Worm (Caenorhabditis elegans): Measurements from ENCODE around the gene BE10.4.

Gene BE10.4

DNA sequence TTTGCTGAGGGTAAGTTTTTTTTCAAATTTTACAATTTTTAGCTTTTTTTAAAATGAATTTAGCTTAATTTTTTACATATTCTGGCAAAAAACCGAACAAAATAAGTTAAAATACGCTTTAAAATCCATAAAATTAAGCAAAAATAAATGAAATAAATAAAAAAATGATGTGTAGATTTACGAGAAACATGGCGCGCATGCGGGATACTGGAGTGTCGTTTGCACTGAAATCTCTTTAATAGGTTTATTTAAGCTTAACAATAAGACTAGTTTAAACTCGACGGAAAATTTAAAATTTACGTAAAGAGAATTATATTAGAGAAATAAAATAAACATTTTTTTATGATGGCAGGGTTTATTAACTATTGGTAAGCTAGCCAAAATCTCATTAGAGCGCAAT lies 8.0 kb downstream of the BE10.4 start:
- TF ChIP-seq unc-62 (GFP tag; optimal IDR thresholded peaks at IDR 0.05) = no peak

DNA sequence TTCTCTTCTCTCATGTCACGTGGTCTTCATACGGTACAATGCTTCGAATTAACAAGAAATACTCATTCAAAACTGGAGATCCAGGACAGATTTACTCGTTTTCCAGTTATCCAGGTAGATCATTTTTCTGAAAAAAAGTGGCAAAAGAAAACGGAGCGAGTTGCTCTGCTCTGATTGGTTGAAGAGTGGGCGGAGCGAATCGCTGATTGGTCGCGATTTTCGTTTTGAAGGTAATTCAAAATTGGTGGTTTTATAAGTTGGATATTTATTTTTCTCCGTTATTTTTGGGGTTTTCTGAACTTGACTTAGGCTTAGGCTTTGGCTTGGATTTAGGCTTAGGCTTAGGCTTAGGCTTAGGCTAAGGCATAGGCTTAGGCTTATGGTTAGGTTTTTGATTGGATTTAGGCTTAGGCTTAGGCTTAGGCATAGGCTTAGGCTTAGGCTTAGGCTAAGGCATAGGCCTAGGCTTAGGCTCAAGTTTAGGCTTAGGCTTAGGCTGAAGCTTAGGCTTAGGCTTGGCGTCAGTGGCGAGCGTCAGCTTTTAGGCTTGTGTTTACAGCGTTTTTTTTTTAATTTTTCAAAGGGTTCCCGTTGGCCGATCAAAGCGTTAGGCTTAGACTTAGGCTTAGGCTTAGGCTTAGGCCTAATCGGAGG lies 9.4 kb downstream of the BE10.4 start:
- no peak for TF ChIP-seq unc-62 (GFP tag; optimal IDR thresholded peaks at IDR 0.05)

DNA sequence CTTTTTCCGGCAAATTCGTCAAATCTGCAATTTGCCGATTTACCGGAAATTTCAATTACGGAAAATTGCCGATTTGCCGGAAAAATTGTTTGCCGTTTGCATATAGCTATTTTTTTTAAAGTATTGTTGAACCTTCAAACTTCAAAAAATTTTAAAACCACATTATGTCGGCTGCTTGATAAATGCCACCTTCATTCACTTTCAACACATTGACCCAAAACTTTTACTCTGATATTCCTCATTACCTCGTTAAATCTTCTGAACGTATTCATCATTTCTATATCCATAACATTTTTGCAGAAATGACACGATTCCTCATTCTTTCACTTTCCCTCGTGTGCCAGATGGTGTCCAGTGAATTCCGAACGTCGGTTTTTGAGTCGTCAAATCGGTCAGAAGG lies 15.8 kb downstream of the BE10.4 start, which contains the start of gene Y37D8A.3:
Gene Y37D8A.3 (plus strand): TSS at position 301 of the 400 bp plus-strand sequence.
- TF ChIP-seq unc-62 (GFP tag; optimal IDR thresholded peaks at IDR 0.05) = no peak

DNA sequence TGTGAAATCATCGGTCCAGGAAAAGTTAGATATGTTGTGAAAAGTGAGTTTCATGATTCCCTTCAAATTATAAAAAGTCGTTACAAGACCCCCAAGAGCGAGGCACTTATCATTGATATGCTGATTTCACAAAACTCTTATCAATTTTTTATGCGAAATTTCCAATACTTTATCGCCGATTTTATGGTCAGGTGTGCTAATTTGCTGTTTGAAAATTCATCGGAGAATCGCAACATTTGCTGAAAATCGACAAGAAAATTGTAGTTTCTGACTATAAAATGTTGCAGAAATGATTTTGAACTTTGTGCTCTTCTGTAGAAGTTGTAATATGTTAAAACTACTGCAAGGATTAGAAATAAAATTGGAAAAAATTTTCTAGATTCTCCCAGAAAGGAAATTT lies 18.4 kb downstream of the BE10.4 start:
- no peak for TF ChIP-seq unc-62 (GFP tag; optimal IDR thresholded peaks at IDR 0.05)

DNA sequence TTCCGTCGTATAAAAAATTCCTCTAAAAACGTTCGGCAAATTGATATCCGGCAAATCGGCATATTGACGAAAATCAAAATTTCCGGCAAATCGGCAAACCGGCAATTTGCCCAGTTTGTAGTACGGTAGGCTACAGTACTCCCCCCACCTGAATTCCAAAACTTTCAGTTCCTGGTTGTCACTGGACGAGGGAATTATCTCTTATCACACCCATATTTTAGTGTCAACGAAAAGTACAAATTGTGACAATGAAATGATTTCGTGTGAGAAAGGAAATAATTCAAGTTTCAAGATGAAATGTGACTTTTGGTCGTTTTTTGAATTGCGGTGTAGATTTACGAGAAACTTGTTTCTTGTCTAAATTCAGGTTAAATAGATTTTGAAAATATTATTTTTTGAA lies 19.8 kb downstream of the BE10.4 start:
- TF ChIP-seq unc-62 (GFP tag; optimal IDR thresholded peaks at IDR 0.05) = no peak

DNA sequence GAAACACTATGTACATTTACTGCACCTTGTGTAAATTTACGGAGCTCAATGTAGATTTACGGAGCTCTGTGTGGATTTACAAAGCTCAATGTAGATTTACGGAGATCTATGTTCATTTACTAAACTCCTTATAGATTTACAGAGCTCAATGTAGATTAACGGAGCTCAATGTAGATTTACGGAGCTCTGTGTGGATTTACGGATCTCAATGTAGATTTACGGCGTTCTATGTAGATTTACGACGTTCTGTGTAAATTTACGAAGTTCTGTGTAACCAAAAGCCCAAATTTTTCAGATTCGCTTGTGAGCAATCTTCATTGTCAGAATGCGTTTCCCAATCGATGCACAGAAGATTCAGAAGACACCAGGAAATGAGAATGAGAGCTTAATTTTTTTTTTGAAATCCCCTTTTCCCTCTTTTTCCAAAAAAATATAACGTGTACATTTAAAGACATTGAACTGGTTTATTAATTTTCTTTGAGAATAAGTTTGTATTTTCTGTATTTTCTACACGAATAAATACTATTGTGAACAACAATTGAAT lies 23.5 kb downstream of the BE10.4 start:
- TF ChIP-seq unc-62 (GFP tag; optimal IDR thresholded peaks at IDR 0.05) = no peak

DNA sequence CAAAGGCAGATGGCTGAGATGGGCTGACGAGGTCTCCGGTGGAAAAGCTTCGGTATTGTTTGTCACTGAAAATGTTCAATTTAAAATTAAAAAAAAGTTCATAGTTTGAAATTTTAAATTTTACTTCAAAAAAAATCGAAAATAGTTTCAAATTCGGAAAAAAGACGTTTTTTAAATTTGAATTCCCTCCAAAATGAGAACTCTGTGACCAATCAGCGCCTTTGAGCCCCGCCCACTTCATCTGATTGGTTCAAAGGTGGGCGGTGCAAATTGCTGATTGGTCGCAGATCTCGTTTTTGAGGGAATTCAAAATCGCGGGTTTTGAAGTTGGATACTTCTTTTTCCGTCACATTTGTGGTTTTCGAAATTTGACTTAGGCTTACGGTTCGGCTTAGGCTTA lies 25.0 kb downstream of the BE10.4 start:
- no peak for TF ChIP-seq unc-62 (GFP tag; optimal IDR thresholded peaks at IDR 0.05)

DNA sequence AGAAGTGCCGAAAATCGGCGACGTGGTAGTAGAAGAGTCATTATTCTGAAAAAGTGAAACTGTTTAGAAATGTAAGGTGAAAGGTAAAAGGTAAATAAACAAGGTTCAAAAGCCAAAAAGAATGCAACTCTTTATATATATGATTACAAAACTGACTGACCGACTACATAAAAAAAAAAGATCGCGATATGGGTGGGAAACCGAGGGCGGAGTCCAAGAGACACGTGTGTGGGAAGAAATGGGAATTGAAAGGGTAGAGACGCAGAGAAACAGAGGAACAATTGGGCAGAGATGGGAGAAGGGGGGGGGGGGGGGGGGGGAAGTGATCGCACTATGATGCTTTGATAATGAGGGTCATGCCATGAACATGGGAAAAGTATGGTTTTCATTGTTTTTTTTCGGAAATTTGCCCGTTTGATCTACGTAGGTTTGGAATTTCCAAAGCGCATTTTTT lies 25.6 kb downstream of the BE10.4 start, which contains the start of gene Y37D8A.4:
Gene Y37D8A.4 (minus strand): TSS at position 51 of the 454 bp plus-strand sequence.
- TF ChIP-seq unc-62 (GFP tag; optimal IDR thresholded peaks at IDR 0.05) = no peak

DNA sequence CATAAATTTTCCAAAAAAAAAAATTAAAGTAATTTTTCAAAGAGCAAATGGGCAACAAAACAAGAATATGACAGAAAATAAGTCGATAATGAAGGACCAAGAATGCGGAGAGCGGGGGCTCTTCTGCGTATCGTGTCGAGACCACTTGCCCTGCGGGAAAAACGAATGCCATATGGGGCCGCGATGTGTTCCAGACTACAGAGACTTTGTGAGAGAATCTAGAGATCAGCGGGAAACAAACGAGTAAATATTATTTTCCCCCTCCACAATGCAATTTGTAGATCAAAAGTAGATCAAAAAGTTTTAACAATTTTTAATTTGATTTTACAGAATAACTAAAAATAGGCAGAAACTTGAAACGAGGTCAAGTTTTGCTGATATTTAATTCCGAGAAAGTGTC lies 26.9 kb downstream of the BE10.4 start:
- no peak for TF ChIP-seq unc-62 (GFP tag; optimal IDR thresholded peaks at IDR 0.05)

DNA sequence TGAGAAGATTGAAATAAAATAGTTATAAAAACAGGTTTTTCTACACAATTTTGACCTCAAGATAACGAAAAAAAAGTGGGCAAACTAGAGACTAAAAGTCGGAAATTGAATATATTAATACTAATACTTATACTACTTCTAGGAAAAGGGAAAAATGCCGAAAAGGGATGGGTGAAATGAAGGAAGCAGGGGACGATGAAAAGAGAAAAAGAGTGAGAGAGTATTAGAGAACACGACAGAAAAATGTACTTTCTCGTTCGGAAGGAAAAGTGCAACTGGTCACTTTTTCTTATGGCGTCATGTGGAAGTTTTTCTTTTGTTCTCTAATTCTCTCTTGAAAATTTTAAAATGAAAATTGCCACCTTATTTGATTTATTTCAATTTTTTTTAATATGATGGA lies 28.0 kb downstream of the BE10.4 start:
- TF ChIP-seq unc-62 (GFP tag; optimal IDR thresholded peaks at IDR 0.05) = no peak

DNA sequence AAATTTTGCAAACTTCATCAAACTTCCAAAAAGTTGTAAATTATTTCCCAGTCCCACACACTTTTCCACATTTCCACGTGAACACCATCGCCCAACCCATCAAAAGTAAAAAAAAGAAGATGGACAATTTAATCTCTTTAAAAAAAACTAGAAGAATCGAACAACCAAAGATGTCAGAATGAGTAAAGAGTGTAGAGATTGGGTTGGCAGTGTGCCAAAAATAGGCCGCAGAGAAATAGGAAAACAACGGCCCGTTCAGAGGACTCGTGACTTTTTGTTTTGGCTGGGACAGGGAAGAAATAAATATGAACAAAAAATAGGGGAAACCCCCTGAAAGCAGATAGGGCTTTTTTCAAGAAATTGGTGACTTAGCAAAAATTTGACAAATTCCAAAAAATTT lies 29.6 kb downstream of the BE10.4 start:
- no peak for TF ChIP-seq unc-62 (GFP tag; optimal IDR thresholded peaks at IDR 0.05)

DNA sequence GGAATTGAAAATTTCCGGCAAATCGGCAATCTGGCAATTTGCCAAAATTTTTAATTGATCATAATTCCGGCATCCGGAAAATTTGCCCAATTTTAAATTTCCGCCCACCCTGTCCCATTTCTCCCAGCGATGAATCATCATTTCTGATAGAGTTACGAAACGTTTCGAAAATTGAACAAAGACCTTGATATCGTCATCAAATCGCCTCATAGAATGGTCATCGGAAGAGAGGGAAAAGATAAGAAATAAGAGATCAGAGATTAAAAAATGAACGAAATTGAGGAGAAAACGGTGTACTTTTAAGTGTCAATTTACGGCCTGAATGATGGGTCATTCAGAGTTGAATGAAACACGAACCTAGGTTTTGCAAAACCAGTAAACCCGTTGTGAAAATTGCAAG lies 34.3 kb downstream of the BE10.4 start:
- no peak for TF ChIP-seq unc-62 (GFP tag; optimal IDR thresholded peaks at IDR 0.05)

DNA sequence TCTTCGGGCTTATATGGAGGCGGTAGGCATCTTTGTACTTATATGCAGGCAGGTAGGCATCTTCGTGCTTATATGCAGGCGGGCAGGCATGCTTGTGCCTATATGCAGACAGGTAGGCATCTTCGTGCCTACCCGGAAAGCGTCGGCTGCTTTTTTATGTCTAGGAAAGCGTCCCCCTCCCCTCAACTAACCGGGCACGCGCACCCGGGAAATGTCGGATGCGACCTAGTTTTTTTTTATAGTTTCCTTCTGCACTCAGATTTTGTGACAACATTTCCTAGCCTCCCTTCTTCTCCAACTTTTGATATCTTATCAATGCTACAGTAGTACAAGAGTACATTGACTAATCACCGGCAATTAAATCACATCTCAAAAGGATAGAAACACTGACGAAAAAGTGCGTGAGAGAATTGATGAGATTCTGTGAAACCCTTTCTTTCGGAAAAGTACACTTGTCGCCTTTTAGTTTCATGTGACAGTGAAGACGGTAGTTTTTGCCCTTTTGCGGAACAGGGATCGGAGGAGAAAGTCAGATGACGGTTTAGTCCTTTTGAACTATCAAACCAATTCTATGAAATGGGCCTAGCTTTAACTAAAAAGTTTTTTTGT lies 35.8 kb downstream of the BE10.4 start:
- no peak for TF ChIP-seq unc-62 (GFP tag; optimal IDR thresholded peaks at IDR 0.05)

DNA sequence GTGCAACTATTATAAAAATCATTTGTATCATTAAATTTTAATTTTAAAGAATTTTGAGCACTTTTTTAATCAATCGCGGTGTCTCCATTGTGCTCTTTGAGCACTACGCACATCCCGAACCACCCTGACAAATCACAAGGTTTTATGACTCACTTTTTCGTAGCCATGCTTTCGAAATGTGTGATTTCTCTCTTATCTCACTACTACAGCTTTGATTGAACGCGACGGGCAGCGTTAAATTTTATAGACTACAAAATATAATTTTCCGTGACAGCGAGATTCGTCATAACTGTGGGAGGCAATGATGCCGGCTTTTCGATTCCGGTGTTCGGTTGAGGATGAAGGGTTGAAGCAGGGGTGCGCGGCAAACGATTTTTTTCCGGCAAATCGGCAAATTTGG lies 36.4 kb downstream of the BE10.4 start:
- TF ChIP-seq unc-62 (GFP tag; optimal IDR thresholded peaks at IDR 0.05) = no peak

DNA sequence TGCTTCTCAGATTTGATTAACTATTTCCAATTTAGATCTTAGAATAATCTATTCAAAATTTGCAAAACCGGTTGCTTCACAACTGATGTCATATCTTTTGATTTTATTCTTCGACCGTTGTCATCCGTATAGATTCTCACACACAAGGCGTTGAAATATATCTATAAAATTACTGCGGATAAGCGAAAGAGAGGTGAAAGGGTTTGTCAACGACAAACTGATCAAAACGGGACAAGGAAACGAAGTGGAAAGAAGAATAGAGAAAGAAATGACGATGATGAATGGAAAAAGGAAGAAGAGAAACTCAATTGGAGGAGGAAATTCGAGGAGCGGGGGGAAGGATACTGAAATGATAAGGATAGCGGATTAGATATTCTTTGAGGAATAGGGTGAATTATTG lies 37.7 kb downstream of the BE10.4 start:
- TF ChIP-seq unc-62 (GFP tag; optimal IDR thresholded peaks at IDR 0.05) = no peak

DNA sequence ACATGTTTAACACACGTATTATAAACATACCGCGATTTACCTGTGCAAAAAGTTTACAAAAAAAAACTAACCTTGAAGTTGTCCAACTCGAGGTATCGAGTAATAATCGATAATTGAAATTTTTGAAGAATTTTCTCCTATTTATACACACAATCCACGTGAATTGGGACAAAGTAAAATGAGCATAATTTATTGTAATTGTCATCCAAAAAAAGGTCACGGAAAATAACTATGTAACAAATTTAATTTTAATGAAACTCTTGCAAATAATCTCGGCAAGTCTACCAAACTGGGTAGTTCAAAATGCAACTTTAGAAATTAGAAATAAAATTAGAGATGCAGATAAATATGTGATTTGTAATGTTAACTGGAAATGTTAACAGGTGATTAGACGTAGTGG lies 42.1 kb downstream of the BE10.4 start, which contains the start of gene Y37D8A.5:
Gene Y37D8A.5 (minus strand): TSS at position 101 of the 400 bp plus-strand sequence.
- no peak for TF ChIP-seq unc-62 (GFP tag; optimal IDR thresholded peaks at IDR 0.05)

DNA sequence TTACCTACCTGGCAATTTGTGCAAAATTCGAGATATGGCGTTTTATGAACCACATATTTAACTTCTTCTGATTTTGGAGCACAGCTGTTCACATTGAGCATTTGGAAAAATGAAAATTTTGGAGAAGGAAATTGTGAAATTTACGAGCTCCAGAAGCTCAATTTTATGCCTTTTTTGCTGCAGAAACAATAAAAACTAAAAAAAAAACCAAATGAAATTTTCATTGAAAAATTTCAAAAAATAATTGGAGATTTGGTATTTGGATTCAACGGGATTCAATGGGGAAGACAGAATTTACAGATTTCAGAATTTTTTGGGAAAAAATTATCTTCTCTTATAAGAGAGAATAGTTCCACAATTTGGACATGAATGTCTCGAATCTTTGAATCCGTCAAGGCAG lies 43.3 kb downstream of the BE10.4 start, which contains the start of gene Y37D8A.26:
Gene Y37D8A.26 (minus strand): TSS at position 101 of the 400 bp plus-strand sequence.
- no peak for TF ChIP-seq unc-62 (GFP tag; optimal IDR thresholded peaks at IDR 0.05)
